Fruit fly (Drosophila melanogaster) whole organism, wandering third instar larva: Measurements from ENCODE around the gene Vps33B.

Experiments used
- Abd-B ChIP-seq: fragments of >200 bp; optimal IDR thresholded peaks from 2 replicates; lab custom pipeline; 2017; ENCODE audit warnings: missing biosample characterization, missing genetic modification characterization
- CG32264 ChIP-seq: fragments of 200-800 bp; sonication (Bioruptor generic); optimal IDR thresholded peaks from 2 replicates; lab custom pipeline; 2016; ENCODE audit warnings: missing biosample characterization, missing genetic modification characterization
- CG9705 ChIP-seq: fragments of 200-800 bp; sonication (Bioruptor generic); optimal IDR thresholded peaks from 2 replicates; lab custom pipeline; 2018; ENCODE audit warnings: missing biosample characterization, mild to moderate bottlenecking, missing genetic modification characterization
- CrebA ChIP-seq: fragments of 200-800 bp; sonication (Bioruptor generic); optimal IDR thresholded peaks from 2 replicates; lab custom pipeline; 2016; ENCODE audit warnings: missing biosample characterization, mild to moderate bottlenecking, missing genetic modification characterization, borderline replicate concordance
- Dfd ChIP-seq: fragments of >200 bp; optimal IDR thresholded peaks from 2 replicates; lab custom pipeline; 2017; ENCODE audit warnings: missing biosample characterization, missing genetic modification characterization
- Dif ChIP-seq: fragments of 200-275, 200-300 bp; sonication (Bioruptor generic); optimal IDR thresholded peaks from 2 replicates; lab custom pipeline; 2018; ENCODE audit warnings: missing biosample characterization, missing genetic modification characterization; ENCODE audit not compliant: partially characterized antibody
- GATAd ChIP-seq: sonication (Bioruptor generic); optimal IDR thresholded peaks from 2 replicates; lab custom pipeline; 2016; ENCODE audit warnings: missing biosample characterization, missing genetic modification characterization
- HLH106 ChIP-seq: fragments of 200-800 bp; optimal IDR thresholded peaks from 3 replicates; lab custom pipeline; 2019; ENCODE audit warnings: missing biosample characterization, mild to moderate bottlenecking, missing genetic modification characterization, moderate library complexity
- Hnf4 ChIP-seq: fragments of 200-800 bp; sonication (Bioruptor generic); optimal IDR thresholded peaks from 2 replicates; lab custom pipeline; 2016; ENCODE audit warnings: missing biosample characterization, mild to moderate bottlenecking, missing genetic modification characterization
- Hr78 ChIP-seq: fragments of >200 bp; optimal IDR thresholded peaks from 2 replicates; lab custom pipeline; 2017; ENCODE audit warnings: missing biosample characterization, missing genetic modification characterization
- Hr83 ChIP-seq: fragments of 200-300 bp; sonication (Bioruptor generic); optimal IDR thresholded peaks from 2 replicates; lab custom pipeline; 2016; ENCODE audit warnings: missing biosample characterization, mild to moderate bottlenecking, missing genetic modification characterization, moderate library complexity; ENCODE audit not compliant: poor library complexity, severe bottlenecking
- Jra ChIP-seq: sonication (Bioruptor generic); optimal IDR thresholded peaks from 2 replicates; lab custom pipeline; 2016; ENCODE audit warnings: missing biosample characterization, missing genetic modification characterization
- Mio ChIP-seq: sonication (Bioruptor generic); optimal IDR thresholded peaks from 2 replicates; lab custom pipeline; 2016; ENCODE audit warnings: missing biosample characterization, missing genetic modification characterization
- Myc ChIP-seq: fragments of >200 bp; optimal IDR thresholded peaks from 2 replicates; lab custom pipeline; 2017
- N ChIP-seq: fragments of >200 bp; optimal IDR thresholded peaks from 2 replicates; lab custom pipeline; 2018; ENCODE audit warnings: missing biosample characterization, missing external identifiers, missing genetic modification characterization
- OdsH ChIP-seq: fragments of 200-800 bp; sonication (Bioruptor generic); optimal IDR thresholded peaks from 2 replicates; lab custom pipeline; 2016; ENCODE audit warnings: missing biosample characterization, mild to moderate bottlenecking, missing genetic modification characterization
- Rel ChIP-seq, 2 experiments: fragments of 200-800 bp; sonication (Bioruptor generic) in 1 of 2; optimal IDR thresholded peaks; 2 replicates in 1 of 2; 3 replicates in 1 of 2; lab custom pipeline; 2016 to 2019; ENCODE audit warnings: mild to moderate bottlenecking in 2 of 2, missing biosample characterization in 2 of 2, missing genetic modification characterization in 2 of 2, moderate library complexity in 1 of 2
- Sp1 ChIP-seq: fragments of 200-800 bp; sonication (Bioruptor generic); optimal IDR thresholded peaks from 3 replicates; lab custom pipeline; 2019; ENCODE audit warnings: missing biosample characterization, mild to moderate bottlenecking, missing genetic modification characterization, moderate library complexity
- Vsx2 ChIP-seq: fragments of 200-300, 225-300 bp; sonication (Bioruptor generic); optimal IDR thresholded peaks from 2 replicates; lab custom pipeline; 2018; ENCODE audit warnings: missing biosample characterization, missing genetic modification characterization; ENCODE audit not compliant: partially characterized antibody
- br ChIP-seq: fragments of 200-800 bp; sonication (Bioruptor generic); optimal IDR thresholded peaks from 2 replicates; lab custom pipeline; 2016; ENCODE audit warnings: missing biosample characterization, missing genetic modification characterization
- brk ChIP-seq: fragments of 200-800 bp; sonication (Bioruptor generic); optimal IDR thresholded peaks from 2 replicates; lab custom pipeline; 2016; ENCODE audit warnings: missing biosample characterization, mild to moderate bottlenecking, missing genetic modification characterization
- dl ChIP-seq, 2 experiments: fragments of 175-275, 200-275 bp in 1 of 2; fragments of 200-275 bp in 1 of 2; sonication (Bioruptor generic); optimal IDR thresholded peaks; lab custom pipeline; 2018; ENCODE audit warnings: mild to moderate bottlenecking in 2 of 2, missing biosample characterization in 2 of 2, missing genetic modification characterization in 2 of 2, moderate library complexity in 2 of 2; ENCODE audit not compliant: partially characterized antibody in 2 of 2, insufficient read depth in 1 of 2
- dmrt93B ChIP-seq: fragments of 200-800 bp; sonication (Bioruptor generic); optimal IDR thresholded peaks from 2 replicates; lab custom pipeline; 2018; ENCODE audit warnings: missing biosample characterization, mild to moderate bottlenecking, missing genetic modification characterization
- dsf ChIP-seq: sonication (Bioruptor generic); optimal IDR thresholded peaks from 2 replicates; lab custom pipeline; 2016; ENCODE audit warnings: missing biosample characterization, missing genetic modification characterization, borderline replicate concordance
- ey ChIP-seq: fragments of 200-800 bp; sonication (Bioruptor generic); optimal IDR thresholded peaks from 2 replicates; lab custom pipeline; 2016; ENCODE audit warnings: missing biosample characterization, missing genetic modification characterization
- foxo ChIP-seq, 2 experiments: fragments of 200-800 bp; sonication (Bioruptor generic); optimal IDR thresholded peaks; 2 replicates in 1 of 2; 3 replicates in 1 of 2; lab custom pipeline; 2016 to 2017; ENCODE audit warnings: missing biosample characterization in 2 of 2, missing genetic modification characterization in 2 of 2
- fru ChIP-seq: fragments of 200-800 bp; sonication (Bioruptor generic); optimal IDR thresholded peaks from 3 replicates; lab custom pipeline; 2016; ENCODE audit warnings: missing biosample characterization, mild to moderate bottlenecking, missing genetic modification characterization
- h ChIP-seq: fragments of 200-800 bp; sonication (Bioruptor generic); optimal IDR thresholded peaks from 3 replicates; lab custom pipeline; 2016; ENCODE audit warnings: missing biosample characterization, mild to moderate bottlenecking, missing genetic modification characterization
- jim ChIP-seq: fragments of 175-275, 200-325 bp; sonication (Bioruptor generic); optimal IDR thresholded peaks from 2 replicates; lab custom pipeline; 2016; ENCODE audit warnings: missing biosample characterization, mild to moderate bottlenecking, missing genetic modification characterization
- lola ChIP-seq: fragments of >200 bp; optimal IDR thresholded peaks from 2 replicates; lab custom pipeline; 2017; ENCODE audit warnings: missing biosample characterization, missing genetic modification characterization
- pan ChIP-seq: fragments of >200 bp; optimal IDR thresholded peaks from 2 replicates; lab custom pipeline; 2017
- psq ChIP-seq: fragments of 200-800 bp; sonication (Bioruptor generic); optimal IDR thresholded peaks from 3 replicates; lab custom pipeline; 2017; ENCODE audit warnings: missing biosample characterization, mild to moderate bottlenecking, missing genetic modification characterization, moderate library complexity
- rgr ChIP-seq: fragments of 200-800 bp; sonication (Bioruptor generic); optimal IDR thresholded peaks from 3 replicates; lab custom pipeline; 2016; ENCODE audit warnings: missing biosample characterization, mild to moderate bottlenecking, missing genetic modification characterization
- sage ChIP-seq: fragments of 200-800 bp; sonication (Bioruptor generic); optimal IDR thresholded peaks from 2 replicates; lab custom pipeline; 2016; ENCODE audit warnings: missing biosample characterization, mild to moderate bottlenecking, missing genetic modification characterization
- sv ChIP-seq: fragments of 200-800 bp; sonication (Bioruptor generic); optimal IDR thresholded peaks from 3 replicates; lab custom pipeline; 2016; ENCODE audit warnings: missing biosample characterization, missing genetic modification characterization
- tai ChIP-seq: sonication (Bioruptor generic); optimal IDR thresholded peaks from 2 replicates; lab custom pipeline; 2016; ENCODE audit warnings: missing biosample characterization, missing genetic modification characterization
- usp ChIP-seq: fragments of >200 bp; optimal IDR thresholded peaks from 2 replicates; lab custom pipeline; 2017; ENCODE audit warnings: missing biosample characterization, missing genetic modification characterization
- woc ChIP-seq: sonication (Bioruptor generic); optimal IDR thresholded peaks from 2 replicates; lab custom pipeline; 2016; ENCODE audit warnings: missing biosample characterization, mild to moderate bottlenecking, missing genetic modification characterization

Gene Vps33B

dm6 chr3R:25437254-25437810 is 36.0 kb upstream of the Vps33B start:
- no peak for TF ChIP-seq dsf
- TF ChIP-seq GATAd (GFP tag; lab: Kevin White, UChicago): no peak
- no peak for TF ChIP-seq h (GFP tag; lab: Kevin White, UChicago)
- TF ChIP-seq woc (GFP tag; lab: Kevin White, UChicago): no peak
- no peak for TF ChIP-seq Myc
- TF ChIP-seq rgr: no peak
- no peak for TF ChIP-seq pan (lab: Kevin White, UChicago)
- TF ChIP-seq fru: no peak
- no peak for TF ChIP-seq OdsH (GFP tag; lab: Kevin White, UChicago)
- TF ChIP-seq Vsx2 (GFP tag; lab: Kevin White, UChicago): no peak
- TF ChIP-seq jim (GFP tag; lab: Kevin White, UChicago): no peak
- no peak for TF ChIP-seq foxo (GFP tag; optimal IDR thresholded peaks at IDR 0.05; lab: Kevin White, UChicago)

- TF ChIP-seq Dfd: no peak
- no peak for TF ChIP-seq Rel (GFP tag; optimal IDR thresholded peaks at IDR 0.05; lab: Kevin White, UChicago)
- TF ChIP-seq Rel (tag; optimal IDR thresholded peaks at IDR 0.05; lab: Kevin White, UChicago): peak; percentile 89
Measured at dm6 chr3R:25438353-25438986, 34.8 kb upstream of the Vps33B start.

dm6 chr3R:25445546-25446400 is 27.5 kb upstream of the Vps33B start:
- TF ChIP-seq fru (peak; percentile 79), sv (GFP tag; lab: Kevin White, UChicago) (peak; percentile 56), tai (GFP tag; lab: Kevin White, UChicago) (no peak), Mio (GFP tag; lab: Kevin White, UChicago) (no peak), Dif (GFP tag; lab: Kevin White, UChicago) (no peak), dl (GFP tag; optimal IDR thresholded peaks at IDR 0.05; lab: Kevin White, UChicago; ENCODE audit: insufficient read depth in 1 of 2, partially characterized antibody in 2 of 2) (no peak), dmrt93B (peak; percentile 24), Jra (GFP tag; lab: Kevin White, UChicago) (peak; percentile 1), Myc (no peak), CG9705 (GFP tag; lab: Kevin White, UChicago) (no peak), Abd-B (GFP tag; lab: Kevin White, UChicago) (no peak), GATAd (GFP tag; lab: Kevin White, UChicago) (no peak), rgr (peak; percentile 65), psq (GFP tag; lab: Kevin White, UChicago) (no peak), Hr78 (GFP tag; lab: Kevin White, UChicago) (no peak), OdsH (GFP tag; lab: Kevin White, UChicago) (peak; percentile 48), foxo (GFP tag; optimal IDR thresholded peaks at IDR 0.05; lab: Kevin White, UChicago) (peak in 1 of 2 experiments; percentile 70), Rel (GFP tag; optimal IDR thresholded peaks at IDR 0.05; lab: Kevin White, UChicago) (no peak), Rel (tag; optimal IDR thresholded peaks at IDR 0.05; lab: Kevin White, UChicago) (no peak), sage (GFP tag; lab: Kevin White, UChicago) (no peak), CrebA (GFP tag; lab: Kevin White, UChicago) (no peak), ey (GFP tag; lab: Kevin White, UChicago) (peak; percentile 60), jim (GFP tag; lab: Kevin White, UChicago) (no peak), woc (GFP tag; lab: Kevin White, UChicago) (peak; percentile 68), usp (GFP tag; lab: Kevin White, UChicago) (no peak), HLH106 (peak; percentile 59), dsf (no peak), pan (lab: Kevin White, UChicago) (no peak), N (no peak), Sp1 (GFP tag; lab: Kevin White, UChicago) (peak; percentile 28), Hr83 (GFP tag; lab: Kevin White, UChicago) (no peak), brk (GFP tag; lab: Kevin White, UChicago) (no peak), CG32264 (GFP tag; lab: Kevin White, UChicago) (no peak), lola (GFP tag; lab: Kevin White, UChicago) (no peak), Dfd (no peak), h (GFP tag; lab: Kevin White, UChicago) (peak; percentile 64), Vsx2 (GFP tag; lab: Kevin White, UChicago) (no peak), Hnf4 (GFP tag; lab: Kevin White, UChicago) (peak; percentile 31), br (GFP tag; lab: Kevin White, UChicago) (peak; percentile 51)
- TF ChIP-seq, all 38 proteins: peak for 14
